Worm (Caenorhabditis elegans) whole organism, mixed stage, embryonic: ENCODE data around the gene T19C4.5.

Experiments used
- pha-4 ChIP-seq: fragments of 150-350 bp; optimal IDR thresholded peaks from 2 replicates; lab custom pipeline; 2018; ENCODE audit warnings: missing biosample characterization, missing genetic modification reagents, missing genetic modification characterization
- snpc-4 ChIP-seq: fragments of 150-350 bp; optimal IDR thresholded peaks from 2 replicates; lab custom pipeline; 2014; ENCODE audit warnings: missing biosample characterization, missing genetic modification characterization
- unc-120 ChIP-seq: sonication (generic microtip); optimal IDR thresholded peaks from 2 replicates; lab custom pipeline; 2017; ENCODE audit warnings: missing genetic modification characterization, missing compliant biosample characterization; ENCODE audit not compliant: poor library complexity, severe bottlenecking

ce11 chrV:11140326-11140725 is 31.7 kb upstream of the T19C4.5 start:
- TF ChIP-seq snpc-4 (tag; lab: Kevin White, UChicago) (no peak), unc-120 (tag; lab: Kevin White, UChicago) (peak; percentile 65), pha-4 (tag; lab: Kevin White, UChicago) (no peak)
